Fruit fly (Drosophila melanogaster): Measurements from ENCODE around the gene Top2.

The Top2 gene

dm6 chr2L:19416602-19417497 is 36.4 kb downstream of the Top2 start, which contains the start of gene Lectin-galC1 (continued):
- peak; percentile 78 for TF ChIP-seq Oaz (GFP tag; IDR thresholded peaks at IDR 0.05)
- peak; percentile 92 for TF ChIP-seq Asciz (GFP tag; optimal IDR thresholded peaks at IDR 0.05)
- no peak for TF ChIP-seq Sin3A (optimal IDR thresholded peaks at IDR 0.05)
- TF ChIP-seq tx (GFP tag; optimal IDR thresholded peaks at IDR 0.05), result peak; percentile 84
- TF ChIP-seq hth (optimal IDR thresholded peaks at IDR 0.05), result no peak
- TF ChIP-seq usp (GFP tag; optimal IDR thresholded peaks at IDR 0.05), result no peak
- peak; percentile 40 for TF ChIP-seq psq (GFP tag; optimal IDR thresholded peaks at IDR 0.05)
- peak; percentile 60 for TF ChIP-seq CG4707 (GFP tag; optimal IDR thresholded peaks at IDR 0.05)
- TF ChIP-seq Atf3 (GFP tag; optimal IDR thresholded peaks at IDR 0.05), result peak; percentile 85
- TF ChIP-seq Ada2b (GFP tag; IDR thresholded peaks at IDR 0.05), result peak; percentile 85
- 0 out of 2 replicates have a peak, but pooled peaks have one; percentile 39 for TF ChIP-seq Adf1 (GFP tag; IDR thresholded peaks at IDR 0.05)
- peak; percentile 77 for TF ChIP-seq CG4282 (GFP tag; optimal IDR thresholded peaks at IDR 0.05)
- TF ChIP-seq emc (GFP tag; optimal IDR thresholded peaks at IDR 0.05), result peak; percentile 72
- TF ChIP-seq CG30431 (GFP tag; optimal IDR thresholded peaks at IDR 0.05), result peak; percentile 80
- peak; percentile 89 for TF ChIP-seq Hsf (GFP tag; optimal IDR thresholded peaks at IDR 0.05)
- peak; percentile 92 for TF ChIP-seq CG1603 (tag; optimal IDR thresholded peaks at IDR 0.05)
- peak; percentile 80 for TF ChIP-seq CG13775 (GFP tag; optimal IDR thresholded peaks at IDR 0.05)
- peak; percentile 79 for TF ChIP-seq fu2 (GFP tag; optimal IDR thresholded peaks at IDR 0.05)
- TF ChIP-seq Abd-B (GFP tag; optimal IDR thresholded peaks at IDR 0.05), result peak; percentile 80
- peak; percentile 88 for TF ChIP-seq CHES-1-like (GFP tag; optimal IDR thresholded peaks at IDR 0.05)
- peak; percentile 80 for TF ChIP-seq CG7556 (GFP tag; optimal IDR thresholded peaks at IDR 0.05)
- TF ChIP-seq wdn (GFP tag; IDR thresholded peaks at IDR 0.05), result peak; percentile 47; the same call in 1 of the 2 replicates
- TF ChIP-seq toy (GFP tag; IDR thresholded peaks at IDR 0.05), result 0 out of 2 replicates have a peak, but pooled peaks have one; percentile 13
- TF ChIP-seq h (optimal IDR thresholded peaks at IDR 0.05), result no peak
- peak; percentile 46 for TF ChIP-seq CG30020 (tag; optimal IDR thresholded peaks at IDR 0.05)
- peak; percentile 91 for TF ChIP-seq Oli (tag; optimal IDR thresholded peaks at IDR 0.05)
- peak; percentile 71; the same call in 1 of the 2 replicates for TF ChIP-seq CG6272 (GFP tag; IDR thresholded peaks at IDR 0.05)
- no peak for TF ChIP-seq tna (GFP tag; IDR thresholded peaks at IDR 0.05; ENCODE audit: partially characterized antibody)
- peak; percentile 68 for TF ChIP-seq CG8359 (GFP tag; optimal IDR thresholded peaks at IDR 0.05; ENCODE audit: borderline replicate concordance)
- peak; percentile 89 for TF ChIP-seq CG8944 (GFP tag; optimal IDR thresholded peaks at IDR 0.05)
- TF ChIP-seq Elba2 (GFP tag; optimal IDR thresholded peaks at IDR 0.05), result peak; percentile 15
- TF ChIP-seq nom (GFP tag; optimal IDR thresholded peaks at IDR 0.05), result no peak
- TF ChIP-seq Mes4 (GFP tag; optimal IDR thresholded peaks at IDR 0.05), result peak; percentile 87
- TF ChIP-seq CG17328 (GFP tag; IDR thresholded peaks at IDR 0.05), result peak; percentile 91
- TF ChIP-seq CG6689 (GFP tag; IDR thresholded peaks at IDR 0.05), result peak; percentile 86
- TF ChIP-seq NFAT (GFP tag; IDR thresholded peaks at IDR 0.05), result peak; percentile 59
- TF ChIP-seq bowl (GFP tag; IDR thresholded peaks at IDR 0.05), result peak; percentile 25; the same call in 1 of the 2 replicates
- peak; percentile 92 for TF ChIP-seq Xrp1 (GFP tag; IDR thresholded peaks at IDR 0.05)
- peak; percentile 68 for TF ChIP-seq CG15011 (GFP tag; optimal IDR thresholded peaks at IDR 0.05)
- TF ChIP-seq Hmx (GFP tag; optimal IDR thresholded peaks at IDR 0.05), result no peak
- TF ChIP-seq sc (optimal IDR thresholded peaks at IDR 0.05), result no peak
- peak; percentile 77 for TF ChIP-seq sc (GFP tag; optimal IDR thresholded peaks at IDR 0.05)
- peak; percentile 76 for TF ChIP-seq CG17186 (GFP tag; optimal IDR thresholded peaks at IDR 0.05)
- TF ChIP-seq vvl (GFP tag; IDR thresholded peaks at IDR 0.05), result peak; percentile 92
- TF ChIP-seq CG10209 (GFP tag; optimal IDR thresholded peaks at IDR 0.05), result peak; percentile 87
- TF ChIP-seq row (GFP tag; IDR thresholded peaks at IDR 0.05), result peak; percentile 88
- TF ChIP-seq Poxn (GFP tag; IDR thresholded peaks at IDR 0.05), result 0 out of 2 replicates have a peak, but pooled peaks have one; percentile 43
- no peak for TF ChIP-seq bigmax (GFP tag; optimal IDR thresholded peaks at IDR 0.05)
- TF ChIP-seq exex (tag; optimal IDR thresholded peaks at IDR 0.05), result peak; percentile 24
- peak; percentile 78 for TF ChIP-seq Lhr (GFP tag; optimal IDR thresholded peaks at IDR 0.05)

Measured in whole organism, embryonic.